Worm (Caenorhabditis elegans) whole organism, L3 larva: ENCODE results near the gene Y60A9.3.

Experiments
- ceh-82 ChIP-seq: fragments of 150-350 bp; optimal IDR thresholded peaks from 2 replicates; lab custom pipeline; 2014; ENCODE audit warnings: missing biosample characterization, missing genetic modification characterization
- mml-1 ChIP-seq: fragments of 150-350 bp; sonication (generic microtip); optimal IDR thresholded peaks from 3 replicates; lab custom pipeline; 2014; ENCODE audit warnings: missing biosample characterization, missing genetic modification characterization
- nhr-23 ChIP-seq: fragments of 150-350 bp; optimal IDR thresholded peaks from 2 replicates; lab custom pipeline; 2014; ENCODE audit warnings: missing biosample characterization, missing genetic modification reagents, missing genetic modification characterization

DNA sequence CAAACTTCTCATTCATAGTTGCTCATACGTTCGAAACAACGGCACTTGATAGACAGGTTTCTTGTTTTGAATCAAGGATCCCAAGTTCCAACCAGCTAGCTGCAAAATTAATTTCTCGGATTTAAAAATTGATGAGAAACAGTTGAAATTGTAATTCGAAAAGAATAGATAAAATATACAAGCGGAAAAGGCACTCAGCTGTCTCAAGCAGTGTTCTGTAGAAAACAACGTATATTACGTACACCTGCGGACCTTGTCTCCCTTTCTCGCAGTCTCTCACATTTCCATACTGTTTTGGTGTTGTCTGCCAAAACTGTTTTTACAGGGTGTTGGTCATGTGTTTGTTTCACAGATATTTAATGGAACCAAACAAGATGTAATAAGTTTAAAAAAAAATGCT is 32.6 kb downstream of the Y60A9.3 start, which contains the start of gene F23D12.10:
- TF ChIP-seq ceh-82 (tag; lab: Kevin White, UChicago) (no peak), mml-1 (no peak), nhr-23 (tag; lab: Kevin White, UChicago) (no peak)
